Fruit fly (Drosophila melanogaster) whole organism, embryonic: Measurements from ENCODE around the gene CG42393.

Experiments used
- Ada2b ChIP-seq: fragments of 200-800 bp; sonication (Bioruptor generic); IDR thresholded peaks from 2 replicates; pipeline ENCODE4 v1.3.6; 2022; ENCODE audit warnings: missing biosample characterization, missing genetic modification characterization
- B-H1 ChIP-seq: fragments of 200-800 bp; sonication (Bioruptor generic); IDR thresholded peaks from 3 replicates; pipeline ENCODE4 v1.3.6; 2022; ENCODE audit warnings: missing biosample characterization, missing genetic modification characterization
- B-H2 ChIP-seq: fragments of 200-800 bp; sonication (Bioruptor generic); optimal IDR thresholded peaks from 2 replicates; lab custom pipeline; 2018; ENCODE audit warnings: missing biosample characterization, mild to moderate bottlenecking, missing genetic modification characterization
- Bgb ChIP-seq: fragments of 200-800 bp; sonication (Bioruptor generic); IDR thresholded peaks from 2 replicates; pipeline ENCODE4 v1.3.6; 2022; ENCODE audit warnings: missing biosample characterization, missing genetic modification characterization; ENCODE audit not compliant: partially characterized antibody
- CG10147 ChIP-seq: fragments of 200-800 bp; sonication (Bioruptor generic); optimal IDR thresholded peaks from 2 replicates; lab custom pipeline; 2019; ENCODE audit warnings: missing biosample characterization, mild to moderate bottlenecking, missing genetic modification characterization, moderate library complexity
- CG14667 ChIP-seq: fragments of 200-800 bp; sonication (Bioruptor generic); IDR thresholded peaks from 2 replicates; pipeline ENCODE4 v1.3.6; 2022; ENCODE audit warnings: missing biosample characterization, missing genetic modification characterization
- CG14965 ChIP-seq: fragments of 200-800 bp; sonication (Bioruptor generic); optimal IDR thresholded peaks from 2 replicates; lab custom pipeline; 2016; ENCODE audit warnings: missing biosample characterization, missing genetic modification characterization, borderline replicate concordance
- CG16863 ChIP-seq: fragments of 200-800 bp; sonication (Bioruptor generic); optimal IDR thresholded peaks from 3 replicates; lab custom pipeline; 2016; ENCODE audit warnings: missing biosample characterization, missing genetic modification characterization
- CG17328 ChIP-seq: fragments of 200-800 bp; sonication (Bioruptor generic); IDR thresholded peaks from 2 replicates; pipeline ENCODE4 v1.3.6; 2022; ENCODE audit warnings: missing biosample characterization, missing genetic modification characterization
- CG17829 ChIP-seq: fragments of 200-800 bp; optimal IDR thresholded peaks from 2 replicates; lab custom pipeline; 2019; ENCODE audit warnings: missing biosample characterization, mild to moderate bottlenecking, missing genetic modification characterization, moderate library complexity
- CG2129 ChIP-seq: fragments of 200-800 bp; sonication (Bioruptor generic); IDR thresholded peaks from 2 replicates; pipeline ENCODE4 v1.3.6; 2022; ENCODE audit warnings: missing biosample characterization, missing genetic modification characterization; ENCODE audit not compliant: partially characterized antibody
- CG30431 ChIP-seq: fragments of 200-800 bp; sonication (Bioruptor generic); optimal IDR thresholded peaks from 2 replicates; lab custom pipeline; 2017; ENCODE audit warnings: missing biosample characterization, missing genetic modification characterization
- CG3281 ChIP-seq: fragments of 200-800 bp; sonication (Bioruptor generic); optimal IDR thresholded peaks from 3 replicates; lab custom pipeline; 2017; ENCODE audit warnings: missing biosample characterization, mild to moderate bottlenecking, missing genetic modification characterization
- CG33213 ChIP-seq: fragments of 200-800 bp; sonication (Bioruptor generic); optimal IDR thresholded peaks from 3 replicates; lab custom pipeline; 2016; ENCODE audit warnings: missing biosample characterization, missing genetic modification characterization
- CG3847 ChIP-seq: fragments of 200-800 bp; sonication (Bioruptor generic); IDR thresholded peaks from 2 replicates; pipeline ENCODE4 v1.3.6; 2022; ENCODE audit warnings: missing biosample characterization, missing genetic modification characterization
- CG5180 ChIP-seq: fragments of 200-800 bp; sonication (Bioruptor generic); optimal IDR thresholded peaks from 3 replicates; lab custom pipeline; 2017; ENCODE audit warnings: missing biosample characterization, missing genetic modification characterization, mild to moderate bottlenecking, moderate library complexity, missing genetic modification reagents
- CG7357 ChIP-seq: fragments of 200-800 bp; sonication (Bioruptor generic); IDR thresholded peaks from 3 replicates; pipeline ENCODE4 v1.3.6; 2022; ENCODE audit warnings: missing biosample characterization, missing genetic modification characterization
- CG7556 ChIP-seq: fragments of 200-800 bp; sonication (Bioruptor generic); optimal IDR thresholded peaks from 2 replicates; lab custom pipeline; 2017; ENCODE audit warnings: missing biosample characterization, mild to moderate bottlenecking, missing genetic modification characterization
- CG7745 ChIP-seq: fragments of 200-800 bp; sonication (Bioruptor generic); optimal IDR thresholded peaks from 2 replicates; lab custom pipeline; 2018; ENCODE audit warnings: missing biosample characterization, mild to moderate bottlenecking, missing genetic modification characterization, moderate library complexity
- CG9727 ChIP-seq: fragments of 200-800 bp; sonication (Bioruptor generic); optimal IDR thresholded peaks from 3 replicates; lab custom pipeline; 2017; ENCODE audit warnings: missing biosample characterization, mild to moderate bottlenecking, missing genetic modification characterization
- Hand ChIP-seq: fragments of 200-800 bp; sonication (Bioruptor generic); optimal IDR thresholded peaks from 2 replicates; lab custom pipeline; 2017; ENCODE audit warnings: mild to moderate bottlenecking, missing biosample characterization, missing genetic modification reagents, missing genetic modification characterization
- HmgD ChIP-seq: fragments of 200-800 bp; sonication (Bioruptor generic); optimal IDR thresholded peaks from 3 replicates; lab custom pipeline; 2016; ENCODE audit warnings: missing biosample characterization, missing genetic modification characterization
- Sox100B ChIP-seq: fragments of 200-800 bp; sonication (Bioruptor generic); optimal IDR thresholded peaks from 3 replicates; lab custom pipeline; 2018; ENCODE audit warnings: missing biosample characterization, mild to moderate bottlenecking, missing genetic modification characterization
- ab ChIP-seq: fragments of 200-800 bp; sonication (Bioruptor generic); optimal IDR thresholded peaks from 2 replicates; lab custom pipeline; 2016; ENCODE audit warnings: missing biosample characterization, missing genetic modification characterization
- bigmax ChIP-seq: fragments of 200-800 bp; sonication (Bioruptor generic); optimal IDR thresholded peaks from 2 replicates; lab custom pipeline; 2018; ENCODE audit warnings: missing biosample characterization, mild to moderate bottlenecking, missing genetic modification characterization
- caup ChIP-seq: fragments of 200-800 bp; sonication (Bioruptor generic); optimal IDR thresholded peaks from 3 replicates; lab custom pipeline; 2017; ENCODE audit warnings: missing biosample characterization, mild to moderate bottlenecking, missing genetic modification characterization, moderate library complexity; ENCODE audit not compliant: severe bottlenecking
- ci ChIP-seq: fragments of 200-800 bp; sonication (Bioruptor generic); IDR thresholded peaks from 3 replicates; pipeline ENCODE4 v1.3.6; 2022; ENCODE audit warnings: missing biosample characterization, missing genetic modification characterization
- esg ChIP-seq: fragments of 200-800 bp; sonication (Bioruptor generic); conservative IDR thresholded peaks from 2 replicates; pipeline ENCODE4 v1.3.6; 2022; ENCODE audit warnings: missing biosample characterization, missing genetic modification characterization
- eve ChIP-seq, 2 experiments: fragments of >200 bp; optimal IDR thresholded peaks; 2 replicates each; lab custom pipeline; 2017; ENCODE audit warnings: missing biosample characterization in 2 of 2, missing genetic modification characterization in 2 of 2
- eyg ChIP-seq: fragments of 200-800 bp; sonication (Bioruptor generic); optimal IDR thresholded peaks from 3 replicates; lab custom pipeline; 2016; ENCODE audit warnings: missing biosample characterization, missing genetic modification characterization
- h ChIP-seq: fragments of >200 bp; optimal IDR thresholded peaks from 2 replicates; lab custom pipeline; 2017
- hkb ChIP-seq, 2 experiments: fragments of 200-800 bp in 1 of 2; fragments of >200 bp in 1 of 2; sonication (Bioruptor generic) in 1 of 2; IDR thresholded peaks in 1 of 2; optimal IDR thresholded peaks in 1 of 2; 2 replicates each; pipeline versions ENCODE4 v1.3.6 to Lab custom; 2017 to 2022; ENCODE audit warnings: missing biosample characterization in 1 of 2, missing genetic modification characterization in 1 of 2
- inv ChIP-seq: fragments of 200-800 bp; sonication (Bioruptor generic); IDR thresholded peaks from 2 replicates; pipeline ENCODE4 v1.3.6; 2022; ENCODE audit warnings: missing biosample characterization, missing genetic modification characterization; ENCODE audit not compliant: partially characterized antibody
- jing ChIP-seq: fragments of 200-800 bp; sonication (Bioruptor generic); optimal IDR thresholded peaks from 2 replicates; lab custom pipeline; 2018; ENCODE audit warnings: missing biosample characterization, mild to moderate bottlenecking, missing genetic modification characterization
- kay ChIP-seq: fragments of 200-800 bp; sonication (Bioruptor generic); optimal IDR thresholded peaks from 2 replicates; lab custom pipeline; 2016; ENCODE audit warnings: missing biosample characterization, missing genetic modification characterization
- klu ChIP-seq: fragments of 200-800 bp; sonication (Bioruptor generic); IDR thresholded peaks from 2 replicates; pipeline ENCODE4 v1.3.6; 2022; ENCODE audit warnings: missing biosample characterization, missing genetic modification characterization
- knrl ChIP-seq: fragments of 200-800 bp; sonication (Bioruptor generic); IDR thresholded peaks from 3 replicates; pipeline ENCODE4 v1.3.6; 2022; ENCODE audit warnings: missing biosample characterization, missing genetic modification characterization; ENCODE audit not compliant: partially characterized antibody
- lilli ChIP-seq: fragments of 200-800 bp; sonication (Bioruptor generic); optimal IDR thresholded peaks from 3 replicates; lab custom pipeline; 2016; ENCODE audit warnings: missing biosample characterization, missing genetic modification characterization
- luna ChIP-seq: fragments of 200-800 bp; sonication (Bioruptor generic); optimal IDR thresholded peaks from 2 replicates; lab custom pipeline; 2016; ENCODE audit warnings: missing biosample characterization, missing genetic modification characterization
- nerfin-2 ChIP-seq: fragments of 200-800 bp; sonication (Bioruptor generic); IDR thresholded peaks from 2 replicates; pipeline ENCODE4 v1.3.6; 2022; ENCODE audit warnings: missing biosample characterization, missing genetic modification characterization; ENCODE audit not compliant: partially characterized antibody
- org-1 ChIP-seq: fragments of 200-800 bp; sonication (Bioruptor generic); optimal IDR thresholded peaks from 2 replicates; lab custom pipeline; 2017; ENCODE audit warnings: missing biosample characterization, missing genetic modification characterization
- pfk ChIP-seq: fragments of 200-800 bp; sonication (Bioruptor generic); optimal IDR thresholded peaks from 2 replicates; lab custom pipeline; 2018; ENCODE audit warnings: missing biosample characterization, mild to moderate bottlenecking, missing genetic modification characterization, moderate library complexity
- ro ChIP-seq: fragments of 200-800 bp; sonication (Bioruptor generic); IDR thresholded peaks from 2 replicates; pipeline ENCODE4 v1.3.6; 2022; ENCODE audit warnings: missing biosample characterization, missing genetic modification characterization
- run ChIP-seq: fragments of 200-800 bp; sonication (Bioruptor generic); optimal IDR thresholded peaks from 3 replicates; lab custom pipeline; 2018; ENCODE audit warnings: missing biosample characterization, mild to moderate bottlenecking, missing genetic modification characterization
- scrt ChIP-seq: fragments of 200-800 bp; sonication (Bioruptor generic); optimal IDR thresholded peaks from 2 replicates; lab custom pipeline; 2018; ENCODE audit warnings: missing biosample characterization, mild to moderate bottlenecking, missing genetic modification characterization, moderate library complexity
- shn ChIP-seq: fragments of 200-800 bp; sonication (Bioruptor generic); optimal IDR thresholded peaks from 3 replicates; lab custom pipeline; 2016; ENCODE audit warnings: missing biosample characterization, missing genetic modification characterization
- ttk ChIP-seq: fragments of 200-800 bp; sonication (Bioruptor generic); IDR thresholded peaks from 2 replicates; pipeline ENCODE4 v2.1.2; 2022; ENCODE audit warnings: missing biosample characterization, missing genetic modification characterization
- usp ChIP-seq: fragments of >200 bp; optimal IDR thresholded peaks from 2 replicates; lab custom pipeline; 2017; ENCODE audit warnings: missing biosample characterization, missing genetic modification characterization
- yki ChIP-seq: fragments of >200 bp; optimal IDR thresholded peaks from 3 replicates; lab custom pipeline; 2018
- zfh2 ChIP-seq: fragments of 200-800 bp; sonication (Bioruptor generic); optimal IDR thresholded peaks from 2 replicates; lab custom pipeline; 2016; ENCODE audit warnings: missing biosample characterization, missing genetic modification characterization

CG42393 gene

dm6 chr3L:18008747-18009383 lies 33.7 kb upstream of the CG42393 start (continued):
- TF ChIP-seq CG3847 = no peak
- TF ChIP-seq caup (GFP tag; lab: Kevin White, UChicago) = no peak
- TF ChIP-seq esg (GFP tag; lab: Robert Waterston, UW) = peak; percentile 48
- peak; percentile 60 for TF ChIP-seq CG14965
- no peak for TF ChIP-seq inv (GFP tag; lab: Robert Waterston, UW)
- TF ChIP-seq hkb (optimal IDR thresholded peaks at IDR 0.05; lab: Kevin White, UChicago) = no peak
- peak; percentile 60; the same call in 1 of the 2 replicates for TF ChIP-seq hkb (GFP tag; IDR thresholded peaks at IDR 0.05; lab: Robert Waterston, UW)
- TF ChIP-seq kay (GFP tag; lab: Kevin White, UChicago) = peak; percentile 46
- TF ChIP-seq org-1 (GFP tag; lab: Kevin White, UChicago) = peak; percentile 56
- peak; percentile 61 for TF ChIP-seq CG33213 (GFP tag; lab: Kevin White, UChicago)
- peak; percentile 22; the same call in 1 of the 3 replicates for TF ChIP-seq B-H1 (GFP tag; lab: Robert Waterston, UW)
- TF ChIP-seq CG30431 (GFP tag; lab: Kevin White, UChicago) = peak; percentile 83
- 0 out of 3 replicates have a peak, but pooled peaks have one; percentile 36 for TF ChIP-seq CG7357
- peak; percentile 65 for TF ChIP-seq ttk (GFP tag; lab: Robert Waterston, UW)
- peak; percentile 64 for TF ChIP-seq lilli
- no peak for TF ChIP-seq eyg (GFP tag; lab: Kevin White, UChicago)
- TF ChIP-seq shn (GFP tag; lab: Kevin White, UChicago) = peak; percentile 35
- TF ChIP-seq B-H2 (GFP tag; lab: Kevin White, UChicago) = no peak
- TF ChIP-seq knrl = no peak
- peak; percentile 46; the same call in 1 of the 2 replicates for TF ChIP-seq CG14667
- TF ChIP-seq CG3281 (GFP tag; lab: Kevin White, UChicago) = no peak
- TF ChIP-seq CG10147 (GFP tag; lab: Kevin White, UChicago) = no peak
- TF ChIP-seq h (lab: Kevin White, UChicago) = no peak
- TF ChIP-seq ci (GFP tag; lab: Robert Waterston, UW) = peak; percentile 85
- TF ChIP-seq Sox100B (GFP tag; lab: Kevin White, UChicago) = peak; percentile 48
- TF ChIP-seq Ada2b (GFP tag; lab: Robert Waterston, UW) = no peak
- TF ChIP-seq Bgb (GFP tag; lab: Robert Waterston, UW) = no peak
- peak; percentile 80 for TF ChIP-seq CG17328 (GFP tag; lab: Robert Waterston, UW)
- peak in 1 of 2 experiments; percentile 78 for TF ChIP-seq eve (GFP tag; optimal IDR thresholded peaks at IDR 0.05; lab: Kevin White, UChicago)
- TF ChIP-seq CG7556 = peak; percentile 70
- peak; percentile 78 for TF ChIP-seq jing (GFP tag; lab: Kevin White, UChicago)
- no peak for TF ChIP-seq CG5180 (GFP tag; lab: Kevin White, UChicago)
- TF ChIP-seq ro (GFP tag; lab: Robert Waterston, UW) = 0 out of 2 replicates have a peak, but pooled peaks have one; percentile 52
- TF ChIP-seq HmgD (GFP tag; lab: Kevin White, UChicago) = no peak
- TF ChIP-seq ab (GFP tag; lab: Kevin White, UChicago) = no peak
- no peak for TF ChIP-seq pfk (GFP tag; lab: Kevin White, UChicago)
- no peak for TF ChIP-seq usp
- no peak for TF ChIP-seq zfh2 (GFP tag; lab: Kevin White, UChicago)
- TF ChIP-seq Hand (GFP tag; lab: Kevin White, UChicago) = no peak
- peak; percentile 54 for TF ChIP-seq CG7745
- no peak for TF ChIP-seq klu (GFP tag; lab: Robert Waterston, UW)
- peak; percentile 90 for TF ChIP-seq CG17829
- TF ChIP-seq CG9727 (GFP tag; lab: Kevin White, UChicago) = peak; percentile 85
- TF ChIP-seq scrt (GFP tag; lab: Kevin White, UChicago) = no peak
- no peak for TF ChIP-seq run (tag; lab: Kevin White, UChicago)
- no peak for TF ChIP-seq luna (GFP tag; lab: Kevin White, UChicago)
- TF ChIP-seq nerfin-2 = no peak
- TF ChIP-seq yki (lab: Kevin White, UChicago) = no peak
- peak; percentile 69 for TF ChIP-seq CG16863 (GFP tag; lab: Kevin White, UChicago)
- no peak for TF ChIP-seq CG2129 (GFP tag; lab: Robert Waterston, UW)
- TF ChIP-seq bigmax = no peak
